Fruit fly (Drosophila melanogaster): ENCODE results near the gene CG42238.
A peak's percentile ranks its signal among the peaks of the same experiment; 100 is the strongest.

CG42238 gene

dm6 chr2L:21038723-21039122 lies 13.2 kb downstream of the CG42238 start (continued):
- peak; percentile 62 for TF ChIP-seq Xbp1 (GFP tag; optimal IDR thresholded peaks at IDR 0.05)
- TF ChIP-seq odd (GFP tag; optimal IDR thresholded peaks at IDR 0.05), result peak; percentile 39
- TF ChIP-seq CG9932 (GFP tag; IDR thresholded peaks at IDR 0.05), result peak; percentile 53
- peak; percentile 38 for TF ChIP-seq CG10654 (GFP tag; optimal IDR thresholded peaks at IDR 0.05)
- TF ChIP-seq ken (GFP tag; IDR thresholded peaks at IDR 0.05), result peak; percentile 56; the same call in 1 of the 3 replicates
- no peak for TF ChIP-seq HmgD (GFP tag; optimal IDR thresholded peaks at IDR 0.05)
- TF ChIP-seq grn (GFP tag; optimal IDR thresholded peaks at IDR 0.05), result no peak
- no peak for TF ChIP-seq abd-A (tag; optimal IDR thresholded peaks at IDR 0.05)
- TF ChIP-seq CG13424 (tag; optimal IDR thresholded peaks at IDR 0.05), result peak; percentile 49
- peak; percentile 23 for TF ChIP-seq Nf-YB (GFP tag; optimal IDR thresholded peaks at IDR 0.05)
- peak; percentile 10 for TF ChIP-seq CG13894 (tag; optimal IDR thresholded peaks at IDR 0.05)
- TF ChIP-seq Camta (GFP tag; optimal IDR thresholded peaks at IDR 0.05), result peak; percentile 38
- TF ChIP-seq dysf (GFP tag; IDR thresholded peaks at IDR 0.05), result peak; percentile 76
- TF ChIP-seq CG7372 (GFP tag; IDR thresholded peaks at IDR 0.05), result peak; percentile 36; the same call in 1 of the 2 replicates
- no peak for TF ChIP-seq shn (GFP tag; optimal IDR thresholded peaks at IDR 0.05)
- TF ChIP-seq dimm (GFP tag; IDR thresholded peaks at IDR 0.05), result no peak
- TF ChIP-seq CG11696 (GFP tag; IDR thresholded peaks at IDR 0.05), result peak; percentile 30; the same call in 1 of the 2 replicates
- TF ChIP-seq CG18011 (GFP tag; optimal IDR thresholded peaks at IDR 0.05), result no peak
- no peak for TF ChIP-seq bowl (GFP tag; IDR thresholded peaks at IDR 0.05)
- TF ChIP-seq sna (GFP tag; IDR thresholded peaks at IDR 0.05; ENCODE audit: partially characterized antibody), result no peak
- peak; percentile 49; the same call in 1 of the 2 replicates for TF ChIP-seq H2.0 (GFP tag; IDR thresholded peaks at IDR 0.05)
- peak in 1 of 2 experiments; percentile 72 for TF ChIP-seq eve (GFP tag; optimal IDR thresholded peaks at IDR 0.05)
- TF ChIP-seq MBD-R2 (GFP tag; IDR thresholded peaks at IDR 0.05), result peak; percentile 45; the same call in 1 of the 2 replicates
- no peak for TF ChIP-seq hb (GFP tag; IDR thresholded peaks at IDR 0.05; ENCODE audit: partially characterized antibody)
- no peak for TF ChIP-seq CG10431 (GFP tag; optimal IDR thresholded peaks at IDR 0.05)
- no peak for TF ChIP-seq pfk (GFP tag; optimal IDR thresholded peaks at IDR 0.05)
- peak; percentile 32 for TF ChIP-seq slp2 (GFP tag; optimal IDR thresholded peaks at IDR 0.05)
- no peak for TF ChIP-seq wor (GFP tag; IDR thresholded peaks at IDR 0.05)
- TF ChIP-seq gce (GFP tag; IDR thresholded peaks at IDR 0.05), result 0 out of 3 replicates have a peak, but pooled peaks have one; percentile 29
- TF ChIP-seq CG13624 (GFP tag; optimal IDR thresholded peaks at IDR 0.05), result peak; percentile 67
- TF ChIP-seq Meics (GFP tag; optimal IDR thresholded peaks at IDR 0.05), result peak; percentile 69
- no peak for TF ChIP-seq fd102C (GFP tag; optimal IDR thresholded peaks at IDR 0.05)
- peak; percentile 5 for TF ChIP-seq Ets97D (GFP tag; optimal IDR thresholded peaks at IDR 0.05)
- peak; percentile 44 for TF ChIP-seq CHES-1-like (GFP tag; optimal IDR thresholded peaks at IDR 0.05)
- no peak for TF ChIP-seq aop (GFP tag; IDR thresholded peaks at IDR 0.05)
- no peak for TF ChIP-seq fd64A (GFP tag; optimal IDR thresholded peaks at IDR 0.05)
- TF ChIP-seq CG18476 (GFP tag; optimal IDR thresholded peaks at IDR 0.05), result peak; percentile 43
- TF ChIP-seq caup (GFP tag; optimal IDR thresholded peaks at IDR 0.05; ENCODE audit: severe bottlenecking), result peak; percentile 55
- peak; percentile 91 for TF ChIP-seq Ets65A (GFP tag)
- no peak for TF ChIP-seq CG6765 (GFP tag; optimal IDR thresholded peaks at IDR 0.05)
- TF ChIP-seq CG10267 (tag; optimal IDR thresholded peaks at IDR 0.05), result peak; percentile 62
- TF ChIP-seq pita (GFP tag; optimal IDR thresholded peaks at IDR 0.05), result no peak
- TF ChIP-seq CG30431 (GFP tag; optimal IDR thresholded peaks at IDR 0.05), result peak; percentile 22
- TF ChIP-seq ttk (GFP tag; IDR thresholded peaks at IDR 0.05), result peak; percentile 36; the same call in 1 of the 2 replicates
- 0 out of 3 replicates have a peak, but pooled peaks have one; percentile 42 for TF ChIP-seq otp (GFP tag; IDR thresholded peaks at IDR 0.05)
- TF ChIP-seq CG12236 (GFP tag; optimal IDR thresholded peaks at IDR 0.05), result peak; percentile 7
- TF ChIP-seq Vsx1 (GFP tag; optimal IDR thresholded peaks at IDR 0.05), result peak; percentile 20
- peak; percentile 31 for TF ChIP-seq CG1529 (GFP tag; optimal IDR thresholded peaks at IDR 0.05)
- TF ChIP-seq D19A (tag; optimal IDR thresholded peaks at IDR 0.05), result peak; percentile 33
- peak; percentile 25 for TF ChIP-seq CG8359 (GFP tag; optimal IDR thresholded peaks at IDR 0.05; ENCODE audit: borderline replicate concordance)
- TF ChIP-seq vfl (GFP tag; optimal IDR thresholded peaks at IDR 0.05), result no peak
